Worm (Caenorhabditis elegans) whole organism, L4 larva: ENCODE data around the gene fbxa-76.

Experiments used
- F26F4.8 ChIP-seq: fragments of 200-800 bp; sonication (Bioruptor generic); conservative IDR thresholded peaks from 2 replicates; pipeline ENCODE4 v1.3.6; 2022; ENCODE audit warnings: missing genetic modification characterization, missing compliant biosample characterization
- F49E8.2 ChIP-seq: sonication (generic microtip); optimal IDR thresholded peaks from 2 replicates; lab custom pipeline; 2016; ENCODE audit warnings: missing compliant biosample characterization, mild to moderate bottlenecking, missing genetic modification characterization, borderline replicate concordance
- R02D3.7 ChIP-seq: fragments of 150-350 bp; sonication (generic microtip); optimal IDR thresholded peaks from 3 replicates; lab custom pipeline; 2014; ENCODE audit warnings: missing biosample characterization, missing genetic modification characterization
- T20F7.1 ChIP-seq: fragments of 200-800 bp; sonication (Bioruptor generic); optimal IDR thresholded peaks from 2 replicates; lab custom pipeline; 2018; ENCODE audit warnings: mild to moderate bottlenecking, missing genetic modification characterization, missing compliant biosample characterization
- Y75B8A.6 ChIP-seq: fragments of 200-800 bp; sonication (Bioruptor generic); IDR thresholded peaks from 2 replicates; pipeline ENCODE4 v1.3.6; 2022; ENCODE audit warnings: missing genetic modification reagents, missing genetic modification characterization, missing compliant biosample characterization
- ZK337.2 ChIP-seq: fragments of 200-800 bp; sonication (Bioruptor generic); IDR thresholded peaks from 2 replicates; pipeline ENCODE4 v1.3.6; 2022; ENCODE audit warnings: missing genetic modification reagents, missing genetic modification characterization, missing compliant biosample characterization
- aha-1 ChIP-seq: fragments of 150-350 bp; peaks from one replicate; lab custom pipeline; 2014; ENCODE audit warnings: missing biosample characterization, missing genetic modification characterization
- ceh-28 ChIP-seq: fragments of 150-350 bp; optimal IDR thresholded peaks from 2 replicates; lab custom pipeline; 2014; ENCODE audit warnings: missing biosample characterization, missing genetic modification reagents, missing genetic modification characterization
- ceh-32 ChIP-seq: sonication (generic microtip); optimal IDR thresholded peaks from 2 replicates; lab custom pipeline; 2016; ENCODE audit warnings: mild to moderate bottlenecking, missing genetic modification characterization, missing compliant biosample characterization; ENCODE audit not compliant: poor library complexity
- ceh-44 ChIP-seq: fragments of 200-800 bp; sonication (Bioruptor generic); IDR thresholded peaks from 2 replicates; pipeline ENCODE4 v1.3.6; 2022; ENCODE audit warnings: missing genetic modification reagents, missing genetic modification characterization, missing compliant biosample characterization
- ces-1 ChIP-seq: fragments of 150-350 bp; sonication (generic microtip); optimal IDR thresholded peaks from 4 replicates; lab custom pipeline; 2014; ENCODE audit warnings: missing biosample characterization, missing genetic modification reagents, missing genetic modification characterization
- dmd-8 ChIP-seq: fragments of 200-800 bp; sonication (Bioruptor generic); IDR thresholded peaks from 2 replicates; pipeline ENCODE4 v1.3.6; 2022; ENCODE audit warnings: missing genetic modification characterization, missing compliant biosample characterization
- egl-43 ChIP-seq: fragments of 200-800 bp; sonication (Bioruptor generic); IDR thresholded peaks from 2 replicates; pipeline ENCODE4 v1.3.6; 2022; ENCODE audit warnings: missing genetic modification reagents, missing genetic modification characterization, missing compliant biosample characterization
- fkh-10 ChIP-seq: fragments of 150-350 bp; optimal IDR thresholded peaks from 2 replicates; lab custom pipeline; 2014; ENCODE audit warnings: missing biosample characterization, missing genetic modification reagents, missing genetic modification characterization
- gei-8 ChIP-seq: fragments of 200-800 bp; sonication (Bioruptor generic); optimal IDR thresholded peaks from 2 replicates; lab custom pipeline; 2018; ENCODE audit warnings: mild to moderate bottlenecking, missing genetic modification characterization, missing compliant biosample characterization
- hmg-1.1 ChIP-seq: fragments of 200-800 bp; sonication (Bioruptor generic); IDR thresholded peaks from 2 replicates; pipeline ENCODE4 v1.3.6; 2022; ENCODE audit warnings: missing genetic modification reagents, missing genetic modification characterization, missing compliant biosample characterization
- lin-13 ChIP-seq: fragments of 150-350 bp; optimal IDR thresholded peaks from 2 replicates; lab custom pipeline; 2014; ENCODE audit warnings: missing biosample characterization, missing genetic modification reagents, missing genetic modification characterization
- lir-3 ChIP-seq: sonication (generic microtip); optimal IDR thresholded peaks from 2 replicates; lab custom pipeline; 2016; ENCODE audit warnings: mild to moderate bottlenecking, missing genetic modification characterization, missing compliant biosample characterization
- lsy-2 ChIP-seq, 2 experiments: fragments of 150-350 bp in 1 of 2; sonication (generic microtip) in 1 of 2; optimal IDR thresholded peaks; 2 replicates each; lab custom pipeline; 2014 to 2017; ENCODE audit warnings: missing biosample characterization in 2 of 2, missing genetic modification characterization in 2 of 2
- mdl-1 ChIP-seq, 2 experiments: fragments of 150-350 bp in 1 of 2; sonication (generic microtip) in 1 of 2; optimal IDR thresholded peaks; 2 replicates each; lab custom pipeline; 2014 to 2017; ENCODE audit warnings: missing biosample characterization in 2 of 2, missing genetic modification characterization in 2 of 2
- mdt-29 ChIP-seq: fragments of 200-800 bp; sonication (Bioruptor generic); IDR thresholded peaks from 2 replicates; pipeline ENCODE4 v1.3.6; 2022; ENCODE audit warnings: missing genetic modification reagents, missing genetic modification characterization, missing compliant biosample characterization
- mes-2 ChIP-seq: sonication (generic microtip); optimal IDR thresholded peaks from 2 replicates; lab custom pipeline; 2016; ENCODE audit warnings: missing genotype, mild to moderate bottlenecking, missing genetic modification characterization, missing compliant biosample characterization; ENCODE audit not compliant: poor library complexity, severe bottlenecking
- nhr-10 ChIP-seq: fragments of 150-350 bp; optimal IDR thresholded peaks from 2 replicates; lab custom pipeline; 2014; ENCODE audit warnings: missing biosample characterization, missing genetic modification characterization
- nhr-102 ChIP-seq: sonication (generic microtip); optimal IDR thresholded peaks from 2 replicates; lab custom pipeline; 2016; ENCODE audit warnings: mild to moderate bottlenecking, missing genetic modification characterization, moderate library complexity, missing compliant biosample characterization
- nhr-11 ChIP-seq: fragments of 150-350 bp; optimal IDR thresholded peaks from 2 replicates; lab custom pipeline; 2014; ENCODE audit warnings: missing biosample characterization, missing genetic modification characterization
- nhr-111 ChIP-seq: fragments of 200-800 bp; sonication (Bioruptor generic); optimal IDR thresholded peaks from 2 replicates; lab custom pipeline; 2018; ENCODE audit warnings: mild to moderate bottlenecking, missing genetic modification characterization, missing compliant biosample characterization
- nhr-237 ChIP-seq: sonication (generic microtip); optimal IDR thresholded peaks from 2 replicates; lab custom pipeline; 2017; ENCODE audit warnings: missing biosample characterization, missing genetic modification characterization
- nhr-28 ChIP-seq: fragments of 150-350 bp; optimal IDR thresholded peaks from 2 replicates; lab custom pipeline; 2014; ENCODE audit warnings: missing biosample characterization, missing genetic modification characterization
- nhr-42 ChIP-seq: fragments of 200-800 bp; sonication (Bioruptor generic); IDR thresholded peaks from 2 replicates; pipeline ENCODE4 v1.3.6; 2022; ENCODE audit warnings: missing genetic modification characterization, missing compliant biosample characterization
- nhr-48 ChIP-seq: sonication (generic microtip); optimal IDR thresholded peaks from 2 replicates; lab custom pipeline; 2016; ENCODE audit warnings: mild to moderate bottlenecking, missing genetic modification characterization, missing compliant biosample characterization
- pha-4 ChIP-seq, 2 experiments: fragments of 150-350 bp in 1 of 2; fragments of 200-800 bp in 1 of 2; sonication (Bioruptor generic) in 1 of 2; IDR thresholded peaks in 1 of 2; optimal IDR thresholded peaks in 1 of 2; 2 replicates each; pipeline versions ENCODE4 v1.3.6 to Lab custom; 2014 to 2022; ENCODE audit warnings: missing genetic modification characterization in 2 of 2, missing genetic modification reagents in 2 of 2, missing biosample characterization in 1 of 2, missing compliant biosample characterization in 1 of 2
- php-3 ChIP-seq: fragments of 200-800 bp; sonication (Bioruptor generic); IDR thresholded peaks from 2 replicates; pipeline ENCODE4 v1.3.6; 2022; ENCODE audit warnings: missing genetic modification reagents, missing genetic modification characterization, missing compliant biosample characterization
- pqm-1 ChIP-seq: sonication (generic microtip); optimal IDR thresholded peaks from 2 replicates; lab custom pipeline; 2017; ENCODE audit warnings: missing biosample characterization, missing genetic modification characterization
- saeg-2 ChIP-seq: fragments of 200-800 bp; sonication (Bioruptor generic); IDR thresholded peaks from 2 replicates; pipeline ENCODE4 v1.3.6; 2022; ENCODE audit warnings: missing genetic modification reagents, missing genetic modification characterization, missing compliant biosample characterization
- set-16 ChIP-seq: fragments of 200-800 bp; sonication (Bioruptor generic); IDR thresholded peaks from 2 replicates; pipeline ENCODE4 v1.3.6; 2022; ENCODE audit warnings: missing genetic modification reagents, missing genetic modification characterization, missing compliant biosample characterization
- spr-1 ChIP-seq: sonication (generic microtip); optimal IDR thresholded peaks from 2 replicates; lab custom pipeline; 2016; ENCODE audit warnings: mild to moderate bottlenecking, missing genetic modification characterization, missing compliant biosample characterization
- tra-1 ChIP-seq: fragments of 200-800 bp; sonication (Bioruptor generic); IDR thresholded peaks from 2 replicates; pipeline ENCODE4 v1.3.6; 2022; ENCODE audit warnings: missing genetic modification reagents, missing genetic modification characterization, missing compliant biosample characterization
- zfp-3 ChIP-seq: fragments of 200-800 bp; sonication (Bioruptor generic); conservative IDR thresholded peaks from 2 replicates; pipeline ENCODE4 v1.3.6; 2022; ENCODE audit warnings: missing genetic modification reagents, missing genetic modification characterization, missing compliant biosample characterization
- zip-11 ChIP-seq: fragments of 200-800 bp; sonication (Bioruptor generic); IDR thresholded peaks from 2 replicates; pipeline ENCODE4 v1.3.6; 2022; ENCODE audit warnings: missing genetic modification characterization, missing compliant biosample characterization
- ztf-11 ChIP-seq: fragments of 150-350 bp; optimal IDR thresholded peaks from 2 replicates; lab custom pipeline; 2014; ENCODE audit warnings: missing biosample characterization, missing genetic modification characterization

Gene fbxa-76

DNA sequence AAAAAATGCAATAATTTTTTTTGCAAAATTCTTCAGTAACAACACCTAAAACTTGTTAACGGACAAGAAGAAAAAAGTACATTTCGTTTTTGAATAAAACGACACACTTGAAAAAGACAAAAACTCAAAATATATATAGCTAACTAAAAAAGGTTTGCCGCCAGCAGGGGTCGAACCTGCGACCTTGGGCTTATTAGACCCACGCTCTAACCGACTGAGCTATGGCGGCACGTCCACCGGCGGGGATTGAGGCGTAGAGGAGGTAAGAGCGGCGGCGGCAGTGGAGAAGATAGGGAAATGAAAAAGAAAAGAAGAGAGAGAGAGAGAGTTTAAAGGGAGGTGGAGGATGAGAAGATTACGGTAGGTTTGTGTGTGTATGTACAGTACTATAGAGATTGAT is 30.7 kb downstream of the fbxa-76 start (continued):
- TF ChIP-seq hmg-1.1 (GFP tag; lab: Robert Waterston, UW) (no peak), nhr-48 (tag; lab: Kevin White, UChicago) (no peak), lin-13 (GFP tag; lab: Kevin White, UChicago) (peak; percentile 55), dmd-8 (GFP tag; lab: Robert Waterston, UW) (peak; percentile 31; the same call in 1 of the 2 replicates), ztf-11 (tag; lab: Kevin White, UChicago) (no peak), nhr-10 (tag; lab: Kevin White, UChicago) (no peak), nhr-111 (GFP tag; lab: Kevin White, UChicago) (no peak), tra-1 (no peak), pqm-1 (tag; lab: Kevin White, UChicago) (no peak), set-16 (GFP tag; lab: Robert Waterston, UW) (peak; percentile 66), saeg-2 (GFP tag; lab: Robert Waterston, UW) (no peak), lsy-2 (tag; optimal IDR thresholded peaks at IDR 0.05; lab: Kevin White, UChicago) (peak in 1 of 2 experiments; percentile 2), mdt-29 (GFP tag; lab: Robert Waterston, UW) (no peak), F49E8.2 (tag; lab: Kevin White, UChicago) (no peak), nhr-237 (tag; lab: Kevin White, UChicago) (no peak), ZK337.2 (GFP tag; lab: Robert Waterston, UW) (no peak), nhr-102 (tag; lab: Kevin White, UChicago) (peak; percentile 26), nhr-11 (tag; lab: Kevin White, UChicago) (no peak), lir-3 (tag; lab: Kevin White, UChicago) (no peak), nhr-42 (GFP tag; lab: Robert Waterston, UW) (0 out of 2 replicates have a peak, but pooled peaks have one; percentile 7), ces-1 (GFP tag; lab: Kevin White, UChicago) (no peak), ceh-32 (tag; lab: Kevin White, UChicago) (no peak), php-3 (GFP tag; lab: Robert Waterston, UW) (no peak), nhr-28 (tag; lab: Kevin White, UChicago) (no peak), fkh-10 (GFP tag; lab: Kevin White, UChicago) (no peak), zip-11 (GFP tag; lab: Robert Waterston, UW) (0 out of 2 replicates have a peak, but pooled peaks have one; percentile 38), gei-8 (GFP tag; lab: Kevin White, UChicago) (no peak), T20F7.1 (GFP tag; lab: Kevin White, UChicago) (no peak), F26F4.8 (no peak), spr-1 (tag; lab: Kevin White, UChicago) (no peak), Y75B8A.6 (no peak), pha-4 (GFP tag; IDR thresholded peaks at IDR 0.05; lab: Robert Waterston, UW) (peak; percentile 34; the same call in 1 of the 2 replicates), pha-4 (tag; optimal IDR thresholded peaks at IDR 0.05; lab: Kevin White, UChicago) (no peak), ceh-44 (GFP tag; lab: Robert Waterston, UW) (no peak), zfp-3 (no peak), mes-2 (peak; percentile 72), R02D3.7 (tag; lab: Kevin White, UChicago) (no peak)

DNA sequence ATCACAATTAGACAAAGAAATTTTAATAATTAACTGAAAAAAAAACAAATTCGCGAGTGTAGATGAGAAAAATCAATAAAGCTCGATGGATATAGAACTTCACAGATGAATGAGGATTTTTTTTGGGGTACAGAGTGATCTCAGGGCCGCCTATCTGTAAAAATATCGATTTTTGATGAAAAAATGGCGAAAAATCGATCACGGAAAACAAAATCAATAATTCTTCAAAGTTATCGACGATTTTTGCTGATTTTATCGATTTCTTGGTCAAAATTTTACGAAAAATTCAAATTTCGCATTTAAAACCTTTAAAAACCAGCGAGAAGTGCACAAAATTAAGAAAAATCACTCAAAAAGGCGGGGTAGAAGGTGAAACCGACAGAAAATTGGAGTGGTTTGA is 32.9 kb downstream of the fbxa-76 start:
- TF ChIP-seq aha-1 (tag; lab: Kevin White, UChicago) (peak; percentile 22), egl-43 (no peak), ceh-28 (tag; lab: Kevin White, UChicago) (peak; percentile 70), mdl-1 (tag; optimal IDR thresholded peaks at IDR 0.05; lab: Kevin White, UChicago) (no peak)
